ENCODE assay signal across 2 worm cellular contexts in the genomic region with DNA sequence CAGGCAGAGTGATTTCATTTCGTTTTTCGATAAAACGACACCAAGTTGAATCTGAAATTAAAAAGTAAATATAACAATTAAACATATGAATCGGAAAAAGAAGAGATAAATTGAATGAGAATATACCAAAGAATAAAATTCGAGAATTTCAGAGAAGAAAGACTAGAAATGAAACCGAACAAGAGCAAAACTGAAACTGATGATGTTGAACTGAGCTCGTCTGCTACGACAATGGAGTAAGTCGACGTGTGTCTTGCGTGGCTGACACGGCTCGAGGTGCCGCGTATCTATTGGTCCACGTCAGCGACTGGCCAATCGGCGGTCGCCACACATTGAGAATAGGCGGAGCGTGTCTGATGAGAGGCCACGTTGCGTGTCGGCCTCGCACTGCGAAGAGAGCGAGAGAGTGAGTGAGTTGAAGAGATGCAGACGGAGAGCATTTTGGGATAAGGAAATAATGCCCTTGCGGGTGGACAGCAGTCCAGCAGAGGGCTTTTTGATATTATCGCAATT.
TF ChIP-seq lines count a peak whose summit lies in the region.

Gene crt-1, minus strand, starts transcription at position 51 of the 513 bp plus-strand sequence.

TF ChIP-seq in whole organism, L1 larva, 84 proteins besides CTCF, POLR2A, EP300 and RAD21 (continued from another document):
- TF ChIP-seq ztf-11 (tag; optimal IDR thresholded peaks at IDR 0.05; lab: Kevin White, UChicago) (peak in 1 of 2 experiments; percentile 93), irx-1 (tag; optimal IDR thresholded peaks at IDR 0.05; lab: Kevin White, UChicago) (peak; percentile 80), hpl-2 (GFP tag; optimal IDR thresholded peaks at IDR 0.05; lab: Kevin White, UChicago) (peak; percentile 42), swsn-7 (tag; optimal IDR thresholded peaks at IDR 0.05; lab: Kevin White, UChicago) (peak; percentile 96), nhr-20 (tag; optimal IDR thresholded peaks at IDR 0.05; lab: Kevin White, UChicago) (peak; percentile 97), vab-15 (tag; optimal IDR thresholded peaks at IDR 0.05; lab: Kevin White, UChicago) (no peak), egl-13 (tag; optimal IDR thresholded peaks at IDR 0.05; lab: Kevin White, UChicago) (peak; percentile 92), nhr-77 (tag; optimal IDR thresholded peaks at IDR 0.05; lab: Kevin White, UChicago) (peak; percentile 92), dpl-1 (GFP tag; optimal IDR thresholded peaks at IDR 0.05; lab: Kevin White, UChicago) (peak; percentile 79 to 83 (median 82)), nhr-237 (tag; optimal IDR thresholded peaks at IDR 0.05; lab: Kevin White, UChicago) (peak; percentile 73), ets-5 (GFP tag; IDR thresholded peaks at IDR 0.05; lab: Robert Waterston, UW) (no peak), mdl-1 (tag; optimal IDR thresholded peaks at IDR 0.05; lab: Kevin White, UChicago) (peak; percentile 60 to 96), pqm-1 (tag; optimal IDR thresholded peaks at IDR 0.05; lab: Kevin White, UChicago) (no peak), isw-1 (GFP tag; IDR thresholded peaks at IDR 0.05; lab: Robert Waterston, UW) (peak; percentile 95), sox-4 (tag; optimal IDR thresholded peaks at IDR 0.05; lab: Kevin White, UChicago) (peak; percentile 80), pax-3 (tag; optimal IDR thresholded peaks at IDR 0.05; lab: Kevin White, UChicago) (peak; percentile 92), efl-3 (GFP tag; optimal IDR thresholded peaks at IDR 0.05; lab: Kevin White, UChicago) (peak; percentile 68), lin-13 (GFP tag; optimal IDR thresholded peaks at IDR 0.05; lab: Kevin White, UChicago) (peak; percentile 95), lin-14 (GFP tag; optimal IDR thresholded peaks at IDR 0.05; lab: Kevin White, UChicago) (peak; percentile 98), xbp-1 (tag; optimal IDR thresholded peaks at IDR 0.05; lab: Kevin White, UChicago) (peak; percentile 100), ceh-90 (tag; optimal IDR thresholded peaks at IDR 0.05; lab: Kevin White, UChicago) (peak; percentile 30), fkh-10 (GFP tag; optimal IDR thresholded peaks at IDR 0.05; lab: Kevin White, UChicago) (peak; percentile 74), fkh-4 (tag; optimal IDR thresholded peaks at IDR 0.05; lab: Kevin White, UChicago; ENCODE audit: borderline replicate concordance) (peak; percentile 66), nhr-76 (tag; optimal IDR thresholded peaks at IDR 0.05; lab: Kevin White, UChicago) (peak; percentile 71), sptf-1 (tag; optimal IDR thresholded peaks at IDR 0.05; lab: Kevin White, UChicago) (no peak), lir-3 (tag; optimal IDR thresholded peaks at IDR 0.05; lab: Kevin White, UChicago; ENCODE audit: poor library complexity) (peak; percentile 69), unc-86 (tag; optimal IDR thresholded peaks at IDR 0.05; lab: Kevin White, UChicago) (peak; percentile 93), ceh-8 (GFP tag; optimal IDR thresholded peaks at IDR 0.05; lab: Kevin White, UChicago) (peak; percentile 88)
TF ChIP-seq in whole organism, L1 larva: peak in this region for 64.

TF ChIP-seq in whole organism, young adult, 124 proteins besides CTCF, POLR2A, EP300 and RAD21 (continued from another document):
- no peak for TF ChIP-seq sea-2 (GFP tag; IDR thresholded peaks at IDR 0.05; lab: Robert Waterston, UW)
- no peak for TF ChIP-seq rec-8 (tag; optimal IDR thresholded peaks at IDR 0.05; lab: Kevin White, UChicago)
- peak; percentile 72 for TF ChIP-seq tlf-1 (GFP tag; optimal IDR thresholded peaks at IDR 0.05; lab: Kevin White, UChicago)
- TF ChIP-seq B0035.1 (tag; optimal IDR thresholded peaks at IDR 0.05; lab: Kevin White, UChicago) = no peak
- TF ChIP-seq ekl-4 (GFP tag; IDR thresholded peaks at IDR 0.05; lab: Robert Waterston, UW) = peak; percentile 80
- TF ChIP-seq nhr-120 (GFP tag; IDR thresholded peaks at IDR 0.05; lab: Robert Waterston, UW) = no peak
- TF ChIP-seq somi-1 (GFP tag; optimal IDR thresholded peaks at IDR 0.05; lab: Kevin White, UChicago) = peak; percentile 82
- TF ChIP-seq repo-1 (tag; optimal IDR thresholded peaks at IDR 0.05; lab: Kevin White, UChicago) = peak; percentile 44
- TF ChIP-seq attf-6 (GFP tag; IDR thresholded peaks at IDR 0.05; lab: Robert Waterston, UW) = no peak
- no peak; the same call in 1 of the 2 replicates for TF ChIP-seq madf-6 (GFP tag; IDR thresholded peaks at IDR 0.05; lab: Robert Waterston, UW)
- TF ChIP-seq C17E4.6 (GFP tag; IDR thresholded peaks at IDR 0.05; lab: Robert Waterston, UW) = no peak
- no peak for TF ChIP-seq F10E7.11 (tag; optimal IDR thresholded peaks at IDR 0.05; lab: Kevin White, UChicago)
- TF ChIP-seq ets-4 (GFP tag; optimal IDR thresholded peaks at IDR 0.05; lab: Kevin White, UChicago) = peak; percentile 87
- TF ChIP-seq ceh-58 (GFP tag; IDR thresholded peaks at IDR 0.05; lab: Robert Waterston, UW) = no peak
- no peak for TF ChIP-seq egl-18 (GFP tag; IDR thresholded peaks at IDR 0.05; lab: Robert Waterston, UW)
- TF ChIP-seq Y95B8A.8 (GFP tag; IDR thresholded peaks at IDR 0.05; lab: Robert Waterston, UW) = no peak
- 0 out of 2 replicates have a peak, but pooled peaks have one; percentile 59 for TF ChIP-seq madf-3 (GFP tag; IDR thresholded peaks at IDR 0.05; lab: Robert Waterston, UW)
- TF ChIP-seq Y53G8AR.9 (GFP tag; conservative IDR thresholded peaks at IDR 0.05; lab: Robert Waterston, UW) = peak; percentile 77
- TF ChIP-seq aptf-2 (GFP tag; conservative IDR thresholded peaks at IDR 0.05; lab: Robert Waterston, UW) = no peak
- no peak for TF ChIP-seq hmg-20 (GFP tag; IDR thresholded peaks at IDR 0.05; lab: Robert Waterston, UW)
